Worm (Caenorhabditis elegans) whole organism, L1 larva: Measurements from ENCODE around the gene rdy-2.

Source experiments
- C04F5.9 ChIP-seq: sonication (generic microtip); optimal IDR thresholded peaks from 2 replicates; lab custom pipeline; 2016; ENCODE audit warnings: missing genetic modification characterization, missing compliant biosample characterization
- C16A3.4 ChIP-seq: fragments of 150-350 bp; optimal IDR thresholded peaks from 2 replicates; lab custom pipeline; 2014; ENCODE audit warnings: missing biosample characterization, missing genetic modification characterization
- aha-1 ChIP-seq: fragments of 150-350 bp; optimal IDR thresholded peaks from 2 replicates; lab custom pipeline; 2014; ENCODE audit warnings: missing biosample characterization, missing genetic modification characterization
- alr-1 ChIP-seq: fragments of 200-800 bp; sonication (Bioruptor generic); optimal IDR thresholded peaks from 2 replicates; lab custom pipeline; 2018; ENCODE audit warnings: borderline replicate concordance, mild to moderate bottlenecking, missing genetic modification characterization, missing compliant biosample characterization
- ama-1 ChIP-seq: fragments of 150-350 bp; optimal IDR thresholded peaks from 2 replicates; lab custom pipeline; 2014
- blmp-1 ChIP-seq: fragments of 150-350 bp; optimal IDR thresholded peaks from 2 replicates; lab custom pipeline; 2014; ENCODE audit warnings: missing biosample characterization, missing genetic modification characterization
- ceh-63 ChIP-seq: fragments of 200-800 bp; sonication (Bioruptor generic); optimal IDR thresholded peaks from 2 replicates; lab custom pipeline; 2018; ENCODE audit warnings: mild to moderate bottlenecking, missing genetic modification characterization, missing compliant biosample characterization
- ceh-8 ChIP-seq: fragments of 200-800 bp; sonication (Bioruptor generic); optimal IDR thresholded peaks from 2 replicates; lab custom pipeline; 2018; ENCODE audit warnings: mild to moderate bottlenecking, missing genetic modification characterization, moderate library complexity, missing compliant biosample characterization
- ceh-82 ChIP-seq, 3 experiments: fragments of 150-350 bp in 1 of 3; sonication (generic microtip) in 2 of 3; optimal IDR thresholded peaks; 2 replicates each; lab custom pipeline; 2014 to 2017; ENCODE audit warnings: missing biosample characterization in 3 of 3, missing genetic modification characterization in 3 of 3
- efl-1 ChIP-seq, 4 experiments: fragments of 150-350 bp; optimal IDR thresholded peaks in 3 of 4; peaks in 1 of 4; 1 replicate in 1 of 4; 2 replicates in 3 of 4; lab custom pipeline; 2014; ENCODE audit warnings: missing biosample characterization in 2 of 4, missing genetic modification characterization in 2 of 4, missing genetic modification reagents in 2 of 4
- efl-3 ChIP-seq: fragments of 200-800 bp; sonication (Bioruptor generic); optimal IDR thresholded peaks from 2 replicates; lab custom pipeline; 2018; ENCODE audit warnings: mild to moderate bottlenecking, missing genetic modification characterization, missing compliant biosample characterization
- egl-27 ChIP-seq, 2 experiments: fragments of 150-350 bp in 1 of 2; sonication (generic microtip); optimal IDR thresholded peaks; 3 replicates each; lab custom pipeline; 2017 to 2018; ENCODE audit warnings: missing biosample characterization in 2 of 2, missing genetic modification characterization in 2 of 2, missing genetic modification reagents in 2 of 2
- elt-3 ChIP-seq, 6 experiments: fragments of 150-350 bp in 1 of 6; sonication (generic microtip); optimal IDR thresholded peaks; 2 replicates each; lab custom pipeline; 2017 to 2018; ENCODE audit warnings: missing biosample characterization in 6 of 6, missing genetic modification characterization in 6 of 6, inconsistent platforms in 1 of 6
- fkh-4 ChIP-seq: sonication (generic microtip); optimal IDR thresholded peaks from 2 replicates; lab custom pipeline; 2016; ENCODE audit warnings: missing compliant biosample characterization, missing genetic modification characterization, borderline replicate concordance
- grh-1 ChIP-seq: fragments of 200-800 bp; sonication (Bioruptor generic); IDR thresholded peaks from 2 replicates; pipeline ENCODE4 v1.3.6; 2022; ENCODE audit warnings: missing genetic modification reagents, missing genetic modification characterization, missing compliant biosample characterization
- hlh-17 ChIP-seq: fragments of 200-800 bp; sonication (Bioruptor generic); optimal IDR thresholded peaks from 2 replicates; lab custom pipeline; 2018; ENCODE audit warnings: missing genetic modification characterization, mild to moderate bottlenecking, missing compliant biosample characterization, moderate library complexity, borderline replicate concordance
- hlh-4 ChIP-seq: sonication (generic microtip); optimal IDR thresholded peaks from 2 replicates; lab custom pipeline; 2016; ENCODE audit warnings: mild to moderate bottlenecking, missing genetic modification characterization, missing compliant biosample characterization
- irx-1 ChIP-seq: sonication (generic microtip); optimal IDR thresholded peaks from 2 replicates; lab custom pipeline; 2016; ENCODE audit warnings: missing genetic modification characterization, missing compliant biosample characterization
- lin-13 ChIP-seq: fragments of 150-350 bp; optimal IDR thresholded peaks from 2 replicates; lab custom pipeline; 2014; ENCODE audit warnings: missing biosample characterization, missing genetic modification reagents, missing genetic modification characterization
- lin-14 ChIP-seq: fragments of 200-800 bp; sonication (Bioruptor generic); optimal IDR thresholded peaks from 2 replicates; lab custom pipeline; 2018; ENCODE audit warnings: mild to moderate bottlenecking, missing genetic modification characterization, moderate library complexity, missing compliant biosample characterization
- lin-39 ChIP-seq: fragments of 150-350 bp; optimal IDR thresholded peaks from 2 replicates; lab custom pipeline; 2014; ENCODE audit warnings: missing biosample characterization, missing genetic modification reagents, missing genetic modification characterization
- lir-3 ChIP-seq: sonication (generic microtip); optimal IDR thresholded peaks from 2 replicates; lab custom pipeline; 2016; ENCODE audit warnings: mild to moderate bottlenecking, missing genetic modification characterization, moderate library complexity, missing compliant biosample characterization; ENCODE audit not compliant: poor library complexity
- mab-9 ChIP-seq: fragments of 200-800 bp; sonication (Bioruptor generic); IDR thresholded peaks from 2 replicates; pipeline ENCODE4 v1.3.6; 2022; ENCODE audit warnings: missing genetic modification reagents, missing genetic modification characterization, missing compliant biosample characterization
- mep-1 ChIP-seq: fragments of 150-350 bp; optimal IDR thresholded peaks from 2 replicates; lab custom pipeline; 2014; ENCODE audit warnings: missing biosample characterization, missing genetic modification characterization
- nhr-20 ChIP-seq: sonication (generic microtip); optimal IDR thresholded peaks from 2 replicates; lab custom pipeline; 2016; ENCODE audit warnings: mild to moderate bottlenecking, missing genetic modification characterization, missing compliant biosample characterization
- nhr-237 ChIP-seq: fragments of 150-350 bp; optimal IDR thresholded peaks from 2 replicates; lab custom pipeline; 2014; ENCODE audit warnings: missing biosample characterization, missing genetic modification characterization
- nhr-47 ChIP-seq: sonication (generic microtip); optimal IDR thresholded peaks from 2 replicates; lab custom pipeline; 2016; ENCODE audit warnings: mild to moderate bottlenecking, missing genetic modification characterization, moderate library complexity, missing compliant biosample characterization
- nhr-71 ChIP-seq: sonication (generic microtip); optimal IDR thresholded peaks from 2 replicates; lab custom pipeline; 2016; ENCODE audit warnings: mild to moderate bottlenecking, missing genetic modification characterization, moderate library complexity, missing compliant biosample characterization
- nhr-77 ChIP-seq: fragments of 150-350 bp; optimal IDR thresholded peaks from 2 replicates; lab custom pipeline; 2014; ENCODE audit warnings: missing biosample characterization, missing genetic modification characterization
- nhr-85 ChIP-seq: sonication (generic microtip); peaks from one replicate; lab custom pipeline; 2016; ENCODE audit warnings: missing genetic modification characterization, inconsistent platforms, missing compliant biosample characterization
- nhr-90 ChIP-seq: sonication (generic microtip); optimal IDR thresholded peaks from 2 replicates; lab custom pipeline; 2016; ENCODE audit warnings: mild to moderate bottlenecking, missing genetic modification characterization, missing compliant biosample characterization; ENCODE audit not compliant: poor library complexity
- pag-3 ChIP-seq: sonication (generic microtip); optimal IDR thresholded peaks from 2 replicates; lab custom pipeline; 2017; ENCODE audit warnings: missing genetic modification characterization, mild to moderate bottlenecking, missing compliant biosample characterization, antibody characterized with exemption, borderline replicate concordance; ENCODE audit not compliant: insufficient read depth
- sox-4 ChIP-seq: sonication (generic microtip); optimal IDR thresholded peaks from 2 replicates; lab custom pipeline; 2016; ENCODE audit warnings: missing genetic modification characterization, missing compliant biosample characterization
- sup-37 ChIP-seq: fragments of 200-800 bp; sonication (Bioruptor generic); optimal IDR thresholded peaks from 2 replicates; lab custom pipeline; 2018; ENCODE audit warnings: mild to moderate bottlenecking, missing genetic modification characterization, missing compliant biosample characterization
- swsn-7 ChIP-seq: sonication (generic microtip); optimal IDR thresholded peaks from 2 replicates; lab custom pipeline; 2016; ENCODE audit warnings: missing genetic modification characterization, missing compliant biosample characterization
- tbx-2 ChIP-seq: sonication (generic microtip); optimal IDR thresholded peaks from 2 replicates; lab custom pipeline; 2016; ENCODE audit warnings: missing genetic modification characterization, missing compliant biosample characterization
- tlp-1 ChIP-seq: fragments of 150-350 bp; optimal IDR thresholded peaks from 2 replicates; lab custom pipeline; 2014; ENCODE audit warnings: missing biosample characterization, missing genetic modification characterization
- unc-62 ChIP-seq: fragments of 150-350 bp; optimal IDR thresholded peaks from 2 replicates; lab custom pipeline; 2014; ENCODE audit warnings: missing biosample characterization, missing genetic modification reagents, missing genetic modification characterization
- unc-86 ChIP-seq: sonication (generic microtip); optimal IDR thresholded peaks from 2 replicates; lab custom pipeline; 2016; ENCODE audit warnings: missing genetic modification characterization, missing compliant biosample characterization
- zip-4 ChIP-seq: fragments of 200-800 bp; sonication (Bioruptor generic); optimal IDR thresholded peaks from 2 replicates; lab custom pipeline; 2018; ENCODE audit warnings: mild to moderate bottlenecking, missing genetic modification characterization, moderate library complexity, missing compliant biosample characterization
- ztf-4 ChIP-seq: fragments of 150-350 bp; optimal IDR thresholded peaks from 2 replicates; lab custom pipeline; 2014; ENCODE audit warnings: missing biosample characterization, missing genetic modification characterization

rdy-2 gene

DNA sequence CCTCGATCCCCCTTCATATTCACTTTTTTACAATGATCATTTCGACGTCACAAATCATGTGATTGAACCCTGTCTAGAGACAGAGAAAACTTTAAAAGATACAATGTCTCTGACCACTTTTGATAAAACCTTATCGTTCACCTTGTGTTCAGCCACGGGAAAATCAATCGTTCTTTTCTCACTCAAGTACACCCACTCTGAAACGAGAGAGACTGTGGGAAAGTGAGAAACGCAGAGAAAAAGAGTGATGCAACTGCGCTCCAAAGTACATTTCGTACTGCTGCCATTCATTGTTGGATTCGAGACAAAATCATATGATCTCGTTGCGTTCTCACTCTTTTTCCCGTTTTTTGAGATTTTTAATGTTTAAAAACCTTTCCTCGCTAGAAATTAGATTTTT, 35.6 kb downstream of the rdy-2 start (continued):
- peak; percentile 85 for TF ChIP-seq nhr-77 (tag; lab: Kevin White, UChicago)
- TF ChIP-seq mab-9 (GFP tag; lab: Robert Waterston, UW), result peak; percentile 63
- peak; percentile 93 for TF ChIP-seq tbx-2 (tag; lab: Kevin White, UChicago)
- no peak for TF ChIP-seq alr-1 (tag; lab: Kevin White, UChicago)
- peak; percentile 90 for TF ChIP-seq nhr-47 (tag; lab: Kevin White, UChicago)

ce11 chrV:13563841-13564240, 36.9 kb downstream of the rdy-2 start, which contains the start of gene grl-17:
Gene grl-17 (minus strand): TSS chrV:13563941.
- TF ChIP-seq sup-37 (GFP tag; lab: Kevin White, UChicago), result no peak
- peak; percentile 48 for TF ChIP-seq blmp-1
- TF ChIP-seq zip-4 (GFP tag; lab: Kevin White, UChicago), result no peak
- TF ChIP-seq, all 84 proteins: peak for 1

- TF ChIP-seq zip-4 (GFP tag; lab: Kevin White, UChicago) (no peak), efl-1 (optimal IDR thresholded peaks at IDR 0.05; lab: Kevin White, UChicago) (no peak), efl-1 (GFP tag; optimal IDR thresholded peaks at IDR 0.05 in 1 of 2; lab: Kevin White, UChicago) (peak in 1 of 2 experiments; percentile 36)
Observed at ce11 chrV:13562748-13563147, 38.0 kb downstream of the rdy-2 start.

DNA sequence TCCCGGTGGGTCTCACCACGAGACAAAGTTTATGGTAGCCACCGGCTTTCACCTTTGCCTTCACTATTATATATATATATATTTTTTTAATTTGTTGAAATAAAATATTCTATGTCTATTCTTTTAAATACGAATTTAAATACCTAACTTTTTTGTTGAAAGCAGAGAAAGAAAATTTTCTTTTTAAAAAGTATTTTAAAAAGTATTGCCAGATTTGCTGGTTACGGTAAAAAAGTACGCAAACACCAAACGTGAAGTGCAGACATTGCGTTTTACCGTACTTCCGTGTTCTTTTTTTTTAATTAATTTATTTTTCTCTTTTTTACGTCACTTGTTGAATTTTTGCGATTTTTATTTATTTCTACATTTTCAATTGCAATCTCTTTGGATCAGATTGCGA, 40.8 kb downstream of the rdy-2 start, which contains the start of gene C56A3.8:
Gene C56A3.8, plus strand, starts transcription at position 301 of the 400 bp plus-strand sequence.
- TF ChIP-seq unc-86 (tag; lab: Kevin White, UChicago), result no peak

DNA sequence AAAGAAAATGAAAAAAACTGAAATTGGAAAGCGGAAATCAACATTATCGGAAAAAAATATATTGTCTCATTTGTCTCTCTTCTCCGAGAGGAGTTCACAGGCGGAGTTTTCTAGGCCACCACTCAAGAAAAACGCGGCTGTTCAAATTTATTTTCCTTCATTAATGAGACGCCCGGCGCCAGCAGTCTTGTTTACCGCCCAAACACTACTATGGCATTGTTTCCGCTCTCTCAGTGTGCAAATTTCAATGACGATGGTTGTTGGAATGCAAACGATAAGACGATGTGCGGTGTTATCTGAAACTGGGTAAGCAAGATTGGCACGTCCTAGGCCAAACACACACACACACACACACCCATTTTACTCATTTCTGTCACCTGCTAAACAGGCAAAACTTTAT, 44.0 kb downstream of the rdy-2 start, which contains the start of gene cav-2:
Gene cav-2, plus strand, starts transcription at position 359 of the 400 bp plus-strand sequence.
- TF ChIP-seq irx-1 (tag; lab: Kevin White, UChicago), result peak; percentile 95
- TF ChIP-seq lin-13 (GFP tag; lab: Kevin White, UChicago), result peak; percentile 65
- TF ChIP-seq aha-1 (tag; lab: Kevin White, UChicago), result no peak
- peak; percentile 75 for TF ChIP-seq unc-86 (tag; lab: Kevin White, UChicago)
- TF ChIP-seq hlh-4, result peak; percentile 61
- peak; percentile 68 for TF ChIP-seq mep-1
- TF ChIP-seq lir-3 (tag; lab: Kevin White, UChicago), result peak; percentile 96
- no peak for TF ChIP-seq pag-3 (tag; lab: Kevin White, UChicago)
- TF ChIP-seq lin-14 (GFP tag; lab: Kevin White, UChicago), result peak; percentile 82
- peak; percentile 96 for TF ChIP-seq nhr-85
- TF ChIP-seq ceh-82 (tag; optimal IDR thresholded peaks at IDR 0.05; lab: Kevin White, UChicago), result peak; percentile 67 to 79 (median 76)
- peak; percentile 61 for TF ChIP-seq efl-3
- peak; percentile 68 for TF ChIP-seq lin-39
- peak; percentile 91 for TF ChIP-seq nhr-20 (tag; lab: Kevin White, UChicago)
- TF ChIP-seq unc-62 (GFP tag; lab: Kevin White, UChicago), result no peak
- peak; percentile 74 for TF ChIP-seq C04F5.9
- TF ChIP-seq ceh-8, result peak; percentile 64
- TF ChIP-seq sox-4 (tag; lab: Kevin White, UChicago), result peak; percentile 92
- peak in 2 of 6 experiments; percentile 38 to 78 for TF ChIP-seq elt-3 (tag; optimal IDR thresholded peaks at IDR 0.05; lab: Kevin White, UChicago)
- no peak for TF ChIP-seq tlp-1
- peak; percentile 93 for TF ChIP-seq nhr-71 (tag; lab: Kevin White, UChicago)
- TF ChIP-seq fkh-4, result peak; percentile 98
- peak; percentile 63 for TF ChIP-seq C16A3.4 (tag; lab: Kevin White, UChicago)
- no peak for TF ChIP-seq egl-27 (tag; optimal IDR thresholded peaks at IDR 0.05; lab: Kevin White, UChicago)
- peak; percentile 86 for TF ChIP-seq swsn-7 (tag; lab: Kevin White, UChicago)
- TF ChIP-seq nhr-90 (tag; lab: Kevin White, UChicago), result peak; percentile 93
- TF ChIP-seq sup-37 (GFP tag; lab: Kevin White, UChicago), result peak; percentile 28
- TF ChIP-seq nhr-237 (tag; lab: Kevin White, UChicago), result peak; percentile 56
- peak; percentile 89 to 97 for TF ChIP-seq efl-1 (optimal IDR thresholded peaks at IDR 0.05; lab: Kevin White, UChicago)
- TF ChIP-seq efl-1 (GFP tag; optimal IDR thresholded peaks at IDR 0.05 in 1 of 2; lab: Kevin White, UChicago), result peak; percentile 97 to 99
- TF ChIP-seq ama-1, result no peak
- TF ChIP-seq ztf-4 (tag; lab: Kevin White, UChicago), result no peak
- no peak for TF ChIP-seq ceh-63
- peak; percentile 10 for TF ChIP-seq nhr-77 (tag; lab: Kevin White, UChicago)
- TF ChIP-seq blmp-1, result peak; percentile 46
- peak; percentile 33 for TF ChIP-seq hlh-17 (GFP tag; lab: Kevin White, UChicago)
- TF ChIP-seq grh-1 (GFP tag; lab: Robert Waterston, UW), result peak; percentile 88
